Fruit fly (Drosophila melanogaster): ENCODE measurements around the gene CG3226.

Gene CG3226

DNA sequence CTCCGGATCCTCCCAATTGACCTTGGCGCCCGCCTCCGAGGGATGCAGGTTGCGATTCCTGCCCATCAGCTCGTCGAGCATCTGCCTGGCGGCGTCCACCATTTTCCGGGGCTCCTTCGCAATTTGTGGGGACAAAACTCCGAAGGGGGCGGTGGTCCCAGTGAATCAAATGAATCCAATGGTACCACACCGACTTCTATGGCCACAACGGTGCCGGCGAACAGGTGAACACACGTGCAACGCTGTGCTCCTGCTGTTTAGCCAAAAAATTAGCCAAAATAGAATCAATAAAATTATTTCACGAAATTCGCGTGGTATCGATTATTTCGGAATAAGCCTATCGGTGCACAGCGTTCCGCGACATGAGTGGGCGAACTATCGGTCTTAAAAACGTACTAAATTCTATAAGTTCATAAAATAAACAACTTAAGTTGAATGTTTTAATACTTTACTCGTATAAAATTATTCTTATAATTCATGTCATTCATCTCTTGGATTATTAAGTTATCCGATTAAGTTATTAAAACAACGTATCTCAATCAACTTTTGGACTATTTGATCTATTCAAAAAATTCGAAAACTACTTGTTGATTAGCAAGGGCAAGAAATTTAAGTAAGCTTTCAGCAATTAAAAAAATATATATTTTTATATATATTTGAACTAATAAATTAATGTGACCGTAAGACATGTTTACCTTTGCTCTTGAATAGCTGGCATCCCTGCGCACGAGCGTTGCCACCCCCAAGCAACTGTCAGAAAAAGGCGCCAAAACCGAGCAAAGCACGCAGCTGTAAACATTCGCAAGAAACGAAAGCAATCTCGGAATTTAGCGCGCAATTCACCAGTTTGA lies 19.8 kb upstream of the CG3226 start, which contains the start of the genes CG3198 and Mcm6 (continued):
- TF ChIP-seq crol (GFP tag; IDR thresholded peaks at IDR 0.05): no peak
- no peak for TF ChIP-seq ase (GFP tag; IDR thresholded peaks at IDR 0.05)
- no peak for TF ChIP-seq insv (GFP tag; optimal IDR thresholded peaks at IDR 0.05)
- peak; percentile 66 for TF ChIP-seq CG3847 (GFP tag; IDR thresholded peaks at IDR 0.05)
- no peak for TF ChIP-seq dm (GFP tag; optimal IDR thresholded peaks at IDR 0.05)
- TF ChIP-seq Usf (GFP tag; optimal IDR thresholded peaks at IDR 0.05): no peak
- TF ChIP-seq disco-r (GFP tag; optimal IDR thresholded peaks at IDR 0.05): no peak
- peak; percentile 76 for TF ChIP-seq HLH4C (GFP tag; IDR thresholded peaks at IDR 0.05; ENCODE audit: partially characterized antibody)
- peak; percentile 29 for TF ChIP-seq CG12391 (tag; optimal IDR thresholded peaks at IDR 0.05)
- no peak for TF ChIP-seq NfI (GFP tag; optimal IDR thresholded peaks at IDR 0.05)
- TF ChIP-seq CG2120 (GFP tag; optimal IDR thresholded peaks at IDR 0.05): no peak
- peak; percentile 42 for TF ChIP-seq CoRest (tag; optimal IDR thresholded peaks at IDR 0.05)
- TF ChIP-seq CG13287 (GFP tag; IDR thresholded peaks at IDR 0.05; ENCODE audit: partially characterized antibody): peak; percentile 80
- no peak for TF ChIP-seq CG6254 (GFP tag; optimal IDR thresholded peaks at IDR 0.05)
- TF ChIP-seq Mad (GFP tag; optimal IDR thresholded peaks at IDR 0.05): no peak
- TF ChIP-seq abd-A (tag; optimal IDR thresholded peaks at IDR 0.05): no peak
- TF ChIP-seq CG15011 (GFP tag; optimal IDR thresholded peaks at IDR 0.05): no peak
- no peak for TF ChIP-seq Ada2b (GFP tag; IDR thresholded peaks at IDR 0.05)
- no peak for TF ChIP-seq Fer2 (tag; optimal IDR thresholded peaks at IDR 0.05)
- no peak for TF ChIP-seq lola (GFP tag; optimal IDR thresholded peaks at IDR 0.05)
- TF ChIP-seq CG4404 (GFP tag; IDR thresholded peaks at IDR 0.05): no peak
- no peak for TF ChIP-seq Mes4 (GFP tag; optimal IDR thresholded peaks at IDR 0.05)
- 0 out of 2 replicates have a peak, but pooled peaks have one; percentile 16 for TF ChIP-seq Rfx (GFP tag; IDR thresholded peaks at IDR 0.05)
- TF ChIP-seq br (optimal IDR thresholded peaks at IDR 0.05): no peak
- no peak for TF ChIP-seq Lhr (GFP tag; optimal IDR thresholded peaks at IDR 0.05)
- TF ChIP-seq CG1603 (tag; optimal IDR thresholded peaks at IDR 0.05): no peak
- no peak for TF ChIP-seq CG4424 (GFP tag; optimal IDR thresholded peaks at IDR 0.05)
- TF ChIP-seq gce (GFP tag; IDR thresholded peaks at IDR 0.05): no peak
- no peak for TF ChIP-seq so (GFP tag; IDR thresholded peaks at IDR 0.05)
- TF ChIP-seq CG10267 (tag; optimal IDR thresholded peaks at IDR 0.05): peak; percentile 28
- TF ChIP-seq Xbp1 (GFP tag; optimal IDR thresholded peaks at IDR 0.05): peak; percentile 3
- peak; percentile 89 for TF ChIP-seq E2f1 (GFP tag; IDR thresholded peaks at IDR 0.05)
- TF ChIP-seq GATAe (GFP tag; conservative IDR thresholded peaks at IDR 0.05): no peak
- TF ChIP-seq Ets97D (GFP tag; optimal IDR thresholded peaks at IDR 0.05): peak; percentile 51
- no peak for TF ChIP-seq sob (GFP tag; IDR thresholded peaks at IDR 0.05)
- TF ChIP-seq sr (GFP tag; IDR thresholded peaks at IDR 0.05): peak; percentile 62; the same call in 2 of the 3 replicates
- no peak for TF ChIP-seq CG11696 (GFP tag; IDR thresholded peaks at IDR 0.05)
- no peak for TF ChIP-seq chif (GFP tag; optimal IDR thresholded peaks at IDR 0.05)
- TF ChIP-seq mld (GFP tag; IDR thresholded peaks at IDR 0.05; ENCODE audit: partially characterized antibody): no peak
- TF ChIP-seq cg (GFP tag; optimal IDR thresholded peaks at IDR 0.05): no peak
- TF ChIP-seq CG10209 (GFP tag; optimal IDR thresholded peaks at IDR 0.05): no peak
- TF ChIP-seq Scr (GFP tag; IDR thresholded peaks at IDR 0.05; ENCODE audit: partially characterized antibody): peak; percentile 74
- no peak for TF ChIP-seq CG2199 (GFP tag; IDR thresholded peaks at IDR 0.05)
- TF ChIP-seq dan (GFP tag; IDR thresholded peaks at IDR 0.05): no peak
- no peak for TF ChIP-seq Rx (GFP tag; IDR thresholded peaks at IDR 0.05)
- peak; percentile 81 for TF ChIP-seq Dp (GFP tag; optimal IDR thresholded peaks at IDR 0.05)
- no peak for TF ChIP-seq tgo (GFP tag; IDR thresholded peaks at IDR 0.05)
- no peak for TF ChIP-seq dmrt99B (tag; optimal IDR thresholded peaks at IDR 0.05)
- peak; percentile 15 for TF ChIP-seq Sry-δ (GFP tag; optimal IDR thresholded peaks at IDR 0.05)
- TF ChIP-seq B-H1 (GFP tag; IDR thresholded peaks at IDR 0.05): no peak

Data from whole organism, embryonic.